Fruit fly (Drosophila melanogaster): Measurements from ENCODE around the gene Cyp318a1.

dm6 chrX:12004395-12004768 lies 28.1 kb upstream of the Cyp318a1 start:
- no peak for TF ChIP-seq Clk (GFP tag; optimal IDR thresholded peaks at IDR 0.05)
- no peak for TF ChIP-seq ovo (GFP tag; optimal IDR thresholded peaks at IDR 0.05)
- TF ChIP-seq pad (GFP tag; optimal IDR thresholded peaks at IDR 0.05): no peak
- TF ChIP-seq CG7101 (tag; optimal IDR thresholded peaks at IDR 0.05): no peak
- no peak for TF ChIP-seq CG1620 (GFP tag; optimal IDR thresholded peaks at IDR 0.05)
- TF ChIP-seq toe (GFP tag; optimal IDR thresholded peaks at IDR 0.05): no peak
